Worm (Caenorhabditis elegans) whole organism, L4/young adult: ENCODE results near the gene dpy-22.

Experiments
- dao-5 ChIP-seq: sonication (generic microtip); optimal IDR thresholded peaks from 2 replicates; lab custom pipeline; 2016; ENCODE audit warnings: missing genotype, missing genetic modification characterization, moderate library complexity, missing compliant biosample characterization
- him-1 ChIP-seq: sonication (generic microtip); optimal IDR thresholded peaks from 2 replicates; lab custom pipeline; 2016; ENCODE audit warnings: missing genotype, missing genetic modification reagents, missing genetic modification characterization, missing compliant biosample characterization

DNA sequence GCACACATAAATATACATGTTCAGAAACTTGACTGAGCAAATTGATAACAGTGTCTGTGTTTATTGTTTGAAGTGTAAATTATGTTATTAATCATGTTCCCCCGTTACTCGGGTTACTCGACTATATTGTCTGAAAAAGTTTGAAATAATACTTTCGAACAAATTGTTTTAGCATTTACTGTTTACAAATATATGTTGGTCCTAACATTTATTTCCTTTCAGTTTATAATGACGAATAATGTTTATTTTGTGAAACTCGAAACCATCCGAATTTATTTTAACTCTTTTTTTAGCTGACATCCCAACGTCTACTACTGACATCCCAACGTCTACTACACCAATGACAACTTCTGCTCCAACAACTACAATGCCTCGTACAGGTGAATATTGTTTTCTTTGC lies 46.7 kb upstream of the dpy-22 start, which contains the start of gene R07B1.7:
- TF ChIP-seq him-1 (tag; lab: Kevin White, UChicago) (no peak), dao-5 (tag; lab: Kevin White, UChicago) (no peak)
